Worm (Caenorhabditis elegans) whole organism, L1 larva: ENCODE measurements around the gene C47A10.12.
A peak's percentile ranks its signal among the peaks of the same experiment; 100 is the strongest.

Source experiments
- C16A3.4 ChIP-seq: fragments of 150-350 bp; optimal IDR thresholded peaks from 2 replicates; lab custom pipeline; 2014; ENCODE audit warnings: missing biosample characterization, missing genetic modification characterization
- F16B12.6 ChIP-seq: fragments of 150-350 bp; optimal IDR thresholded peaks from 2 replicates; lab custom pipeline; 2014; ENCODE audit warnings: missing biosample characterization, missing genetic modification characterization
- Y116A8C.19 ChIP-seq: sonication (generic microtip); optimal IDR thresholded peaks from 2 replicates; lab custom pipeline; 2016; ENCODE audit warnings: missing compliant biosample characterization, missing genetic modification characterization, borderline replicate concordance
- aha-1 ChIP-seq: fragments of 150-350 bp; optimal IDR thresholded peaks from 2 replicates; lab custom pipeline; 2014; ENCODE audit warnings: missing biosample characterization, missing genetic modification characterization
- alr-1 ChIP-seq: fragments of 200-800 bp; sonication (Bioruptor generic); optimal IDR thresholded peaks from 2 replicates; lab custom pipeline; 2018; ENCODE audit warnings: borderline replicate concordance, mild to moderate bottlenecking, missing genetic modification characterization, missing compliant biosample characterization
- aly-2 ChIP-seq: fragments of 150-350 bp; optimal IDR thresholded peaks from 2 replicates; lab custom pipeline; 2014; ENCODE audit warnings: missing biosample characterization, missing genetic modification characterization
- ceh-82 ChIP-seq, 3 experiments: fragments of 150-350 bp in 1 of 3; sonication (generic microtip) in 2 of 3; optimal IDR thresholded peaks; 2 replicates each; lab custom pipeline; 2014 to 2017; ENCODE audit warnings: missing biosample characterization in 3 of 3, missing genetic modification characterization in 3 of 3
- ceh-90 ChIP-seq: sonication (generic microtip); optimal IDR thresholded peaks from 2 replicates; lab custom pipeline; 2016; ENCODE audit warnings: missing genetic modification characterization, missing compliant biosample characterization
- ces-1 ChIP-seq: fragments of 150-350 bp; optimal IDR thresholded peaks from 2 replicates; lab custom pipeline; 2014; ENCODE audit warnings: missing biosample characterization, missing genetic modification reagents, missing genetic modification characterization
- dsc-1 ChIP-seq: sonication (generic microtip); optimal IDR thresholded peaks from 2 replicates; lab custom pipeline; 2016; ENCODE audit warnings: mild to moderate bottlenecking, missing genetic modification characterization, missing compliant biosample characterization
- efl-3 ChIP-seq: fragments of 200-800 bp; sonication (Bioruptor generic); optimal IDR thresholded peaks from 2 replicates; lab custom pipeline; 2018; ENCODE audit warnings: mild to moderate bottlenecking, missing genetic modification characterization, missing compliant biosample characterization
- elt-2 ChIP-seq: sonication (generic microtip); optimal IDR thresholded peaks from 2 replicates; lab custom pipeline; 2016; ENCODE audit warnings: missing genetic modification characterization, mild to moderate bottlenecking, inconsistent platforms, missing compliant biosample characterization, missing genetic modification reagents
- elt-3 ChIP-seq, 6 experiments: fragments of 150-350 bp in 1 of 6; sonication (generic microtip); optimal IDR thresholded peaks; 2 replicates each; lab custom pipeline; 2017 to 2018; ENCODE audit warnings: missing biosample characterization in 6 of 6, missing genetic modification characterization in 6 of 6, inconsistent platforms in 1 of 6
- ets-5 ChIP-seq: fragments of 200-800 bp; sonication (Bioruptor generic); IDR thresholded peaks from 2 replicates; pipeline ENCODE4 v1.3.6; 2022; ENCODE audit warnings: missing genetic modification characterization, missing compliant biosample characterization
- fkh-10 ChIP-seq: sonication (generic microtip); optimal IDR thresholded peaks from 2 replicates; lab custom pipeline; 2017; ENCODE audit warnings: missing biosample characterization, missing genetic modification reagents, missing genetic modification characterization
- fkh-8 ChIP-seq: sonication (generic microtip); optimal IDR thresholded peaks from 2 replicates; lab custom pipeline; 2016; ENCODE audit warnings: mild to moderate bottlenecking, missing genetic modification characterization, missing compliant biosample characterization
- fos-1 ChIP-seq: fragments of 150-350 bp; optimal IDR thresholded peaks from 2 replicates; lab custom pipeline; 2014; ENCODE audit warnings: missing biosample characterization, missing genetic modification characterization
- hpl-2 ChIP-seq: fragments of 150-350 bp; optimal IDR thresholded peaks from 2 replicates; lab custom pipeline; 2014; ENCODE audit warnings: missing biosample characterization, missing genetic modification reagents, missing genetic modification characterization
- irx-1 ChIP-seq: sonication (generic microtip); optimal IDR thresholded peaks from 2 replicates; lab custom pipeline; 2016; ENCODE audit warnings: missing genetic modification characterization, missing compliant biosample characterization
- isw-1 ChIP-seq: fragments of 200-800 bp; sonication (Bioruptor generic); IDR thresholded peaks from 2 replicates; pipeline ENCODE4 v1.3.6; 2022; ENCODE audit warnings: missing genetic modification characterization, missing compliant biosample characterization
- jun-1 ChIP-seq: fragments of 150-350 bp; optimal IDR thresholded peaks from 2 replicates; lab custom pipeline; 2014; ENCODE audit warnings: missing biosample characterization, missing genetic modification reagents, missing genetic modification characterization
- lin-14 ChIP-seq: fragments of 200-800 bp; sonication (Bioruptor generic); optimal IDR thresholded peaks from 2 replicates; lab custom pipeline; 2018; ENCODE audit warnings: mild to moderate bottlenecking, missing genetic modification characterization, moderate library complexity, missing compliant biosample characterization
- lir-3 ChIP-seq: sonication (generic microtip); optimal IDR thresholded peaks from 2 replicates; lab custom pipeline; 2016; ENCODE audit warnings: mild to moderate bottlenecking, missing genetic modification characterization, moderate library complexity, missing compliant biosample characterization; ENCODE audit not compliant: poor library complexity
- lsy-2 ChIP-seq, 2 experiments: fragments of 150-350 bp; optimal IDR thresholded peaks; 2 replicates each; lab custom pipeline; 2014; ENCODE audit warnings: missing biosample characterization in 2 of 2, missing genetic modification characterization in 2 of 2
- mab-9 ChIP-seq: fragments of 200-800 bp; sonication (Bioruptor generic); IDR thresholded peaks from 2 replicates; pipeline ENCODE4 v1.3.6; 2022; ENCODE audit warnings: missing genetic modification reagents, missing genetic modification characterization, missing compliant biosample characterization
- mef-2 ChIP-seq: fragments of 150-350 bp; optimal IDR thresholded peaks from 2 replicates; lab custom pipeline; 2014; ENCODE audit warnings: missing biosample characterization, missing genetic modification characterization
- mep-1 ChIP-seq: fragments of 150-350 bp; optimal IDR thresholded peaks from 2 replicates; lab custom pipeline; 2014; ENCODE audit warnings: missing biosample characterization, missing genetic modification characterization
- nhr-12 ChIP-seq: sonication (generic microtip); optimal IDR thresholded peaks from 2 replicates; lab custom pipeline; 2017; ENCODE audit warnings: missing biosample characterization, missing genetic modification characterization
- nhr-19 ChIP-seq: fragments of 200-800 bp; sonication (Bioruptor generic); conservative IDR thresholded peaks from 2 replicates; pipeline ENCODE4 v1.3.6; 2022; ENCODE audit warnings: missing genetic modification characterization, missing compliant biosample characterization
- nhr-237 ChIP-seq: fragments of 150-350 bp; optimal IDR thresholded peaks from 2 replicates; lab custom pipeline; 2014; ENCODE audit warnings: missing biosample characterization, missing genetic modification characterization
- nhr-47 ChIP-seq: sonication (generic microtip); optimal IDR thresholded peaks from 2 replicates; lab custom pipeline; 2016; ENCODE audit warnings: mild to moderate bottlenecking, missing genetic modification characterization, moderate library complexity, missing compliant biosample characterization
- nhr-76 ChIP-seq: sonication (generic microtip); optimal IDR thresholded peaks from 2 replicates; lab custom pipeline; 2017; ENCODE audit warnings: missing biosample characterization, missing genetic modification characterization
- nhr-77 ChIP-seq: fragments of 150-350 bp; optimal IDR thresholded peaks from 2 replicates; lab custom pipeline; 2014; ENCODE audit warnings: missing biosample characterization, missing genetic modification characterization
- nhr-84 ChIP-seq: sonication (generic microtip); optimal IDR thresholded peaks from 2 replicates; lab custom pipeline; 2017; ENCODE audit warnings: missing biosample characterization, missing genetic modification characterization
- nhr-85 ChIP-seq: sonication (generic microtip); peaks from one replicate; lab custom pipeline; 2016; ENCODE audit warnings: missing genetic modification characterization, inconsistent platforms, missing compliant biosample characterization
- nhr-90 ChIP-seq: sonication (generic microtip); optimal IDR thresholded peaks from 2 replicates; lab custom pipeline; 2016; ENCODE audit warnings: mild to moderate bottlenecking, missing genetic modification characterization, missing compliant biosample characterization; ENCODE audit not compliant: poor library complexity
- pax-3 ChIP-seq: fragments of 200-800 bp; sonication (Bioruptor generic); optimal IDR thresholded peaks from 2 replicates; lab custom pipeline; 2018; ENCODE audit warnings: mild to moderate bottlenecking, missing genetic modification characterization, moderate library complexity, missing compliant biosample characterization
- rnt-1 ChIP-seq: sonication (generic microtip); optimal IDR thresholded peaks from 2 replicates; lab custom pipeline; 2016; ENCODE audit warnings: mild to moderate bottlenecking, missing genetic modification characterization, moderate library complexity, missing compliant biosample characterization
- skn-1 ChIP-seq: fragments of 150-350 bp; optimal IDR thresholded peaks from 2 replicates; lab custom pipeline; 2014; ENCODE audit warnings: missing biosample characterization, missing genetic modification characterization
- snpc-4 ChIP-seq: fragments of 150-350 bp; optimal IDR thresholded peaks from 2 replicates; lab custom pipeline; 2014; ENCODE audit warnings: missing biosample characterization, missing genetic modification characterization
- sptf-1 ChIP-seq: fragments of 150-350 bp; optimal IDR thresholded peaks from 2 replicates; lab custom pipeline; 2014; ENCODE audit warnings: missing biosample characterization, missing genetic modification characterization
- sup-37 ChIP-seq: fragments of 200-800 bp; sonication (Bioruptor generic); optimal IDR thresholded peaks from 2 replicates; lab custom pipeline; 2018; ENCODE audit warnings: mild to moderate bottlenecking, missing genetic modification characterization, missing compliant biosample characterization
- tlp-1 ChIP-seq: fragments of 150-350 bp; optimal IDR thresholded peaks from 2 replicates; lab custom pipeline; 2014; ENCODE audit warnings: missing biosample characterization, missing genetic modification characterization
- unc-130 ChIP-seq: fragments of 150-350 bp; optimal IDR thresholded peaks from 2 replicates; lab custom pipeline; 2017; ENCODE audit warnings: missing biosample characterization, missing genetic modification characterization, inconsistent platforms
- unc-30 ChIP-seq: sonication (generic microtip); optimal IDR thresholded peaks from 2 replicates; lab custom pipeline; 2017; ENCODE audit warnings: missing biosample characterization, missing genetic modification characterization
- vab-15 ChIP-seq: sonication (generic microtip); optimal IDR thresholded peaks from 2 replicates; lab custom pipeline; 2017; ENCODE audit warnings: missing genotype, mild to moderate bottlenecking, missing genetic modification characterization, missing compliant biosample characterization
- zag-1 ChIP-seq: fragments of 150-350 bp; optimal IDR thresholded peaks from 2 replicates; lab custom pipeline; 2014; ENCODE audit warnings: missing biosample characterization, missing genetic modification characterization
- zip-4 ChIP-seq: fragments of 200-800 bp; sonication (Bioruptor generic); optimal IDR thresholded peaks from 2 replicates; lab custom pipeline; 2018; ENCODE audit warnings: mild to moderate bottlenecking, missing genetic modification characterization, moderate library complexity, missing compliant biosample characterization
- ztf-4 ChIP-seq: fragments of 150-350 bp; optimal IDR thresholded peaks from 2 replicates; lab custom pipeline; 2014; ENCODE audit warnings: missing biosample characterization, missing genetic modification characterization

Gene C47A10.12

DNA sequence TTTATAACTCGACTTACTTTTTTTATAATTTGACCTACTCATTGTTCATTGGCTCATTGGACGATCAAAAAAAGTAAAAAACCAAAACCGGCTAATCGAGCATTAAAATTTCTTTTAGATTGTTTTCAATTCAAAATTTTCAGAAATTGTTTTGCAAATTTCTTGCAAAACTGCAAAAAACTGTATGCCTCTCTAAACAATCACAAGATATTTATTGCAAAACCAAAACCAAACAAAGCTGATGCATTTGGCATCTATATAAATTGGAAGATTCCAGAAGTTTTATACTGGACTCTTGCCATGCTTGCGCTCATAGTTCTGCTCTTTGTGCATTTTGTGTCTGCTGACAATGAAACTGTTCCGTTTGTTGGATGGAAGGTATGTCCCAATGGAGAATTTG lies at the start of gene C47A10.12:
Gene C47A10.12, plus strand, starts transcription at position 301 of the 400 bp plus-strand sequence.
- TF ChIP-seq rnt-1 (tag; lab: Kevin White, UChicago) = no peak
- TF ChIP-seq tlp-1 (tag; lab: Kevin White, UChicago) = no peak
- TF ChIP-seq sup-37 (GFP tag; lab: Kevin White, UChicago) = no peak
- TF ChIP-seq alr-1 (tag; lab: Kevin White, UChicago) = no peak
- TF ChIP-seq skn-1 (tag; lab: Kevin White, UChicago) = no peak
- no peak for TF ChIP-seq fos-1 (tag; lab: Kevin White, UChicago)
- TF ChIP-seq irx-1 (tag; lab: Kevin White, UChicago) = no peak
- TF ChIP-seq efl-3 (GFP tag; lab: Kevin White, UChicago) = no peak

DNA sequence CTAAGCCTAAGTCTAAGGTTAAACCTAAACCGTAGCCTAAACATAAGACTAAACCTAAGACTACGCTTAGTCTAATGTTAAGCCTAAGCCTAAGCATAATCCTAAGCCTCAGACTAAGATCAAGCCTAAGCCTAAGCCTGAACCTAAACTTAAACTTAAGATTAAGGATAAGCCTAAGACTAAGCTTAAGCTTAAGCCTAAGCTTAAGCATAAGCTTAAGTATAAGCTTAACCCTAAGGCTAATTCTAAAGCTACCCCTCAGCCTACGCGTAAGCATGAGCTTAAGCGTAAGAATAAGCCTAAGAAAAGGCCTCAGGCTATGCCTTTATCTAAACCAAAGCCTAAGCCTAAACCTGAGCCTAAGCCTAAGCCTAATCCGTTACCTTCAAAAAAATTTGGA lies 49.4 kb upstream of the C47A10.12 start:
- no peak for TF ChIP-seq aly-2
- TF ChIP-seq unc-130 (tag; lab: Kevin White, UChicago) = no peak
- TF ChIP-seq fos-1 (tag; lab: Kevin White, UChicago) = no peak
- no peak for TF ChIP-seq lin-14 (GFP tag; lab: Kevin White, UChicago)
- no peak for TF ChIP-seq sup-37 (GFP tag; lab: Kevin White, UChicago)
- no peak for TF ChIP-seq nhr-84 (tag; lab: Kevin White, UChicago)
- no peak for TF ChIP-seq isw-1 (GFP tag; lab: Robert Waterston, UW)
- TF ChIP-seq vab-15 (tag; lab: Kevin White, UChicago) = no peak
- TF ChIP-seq mep-1 = no peak
- no peak for TF ChIP-seq pax-3 (tag; lab: Kevin White, UChicago)
- TF ChIP-seq elt-2 = no peak
- TF ChIP-seq alr-1 (tag; lab: Kevin White, UChicago) = no peak
- no peak for TF ChIP-seq nhr-47 (tag; lab: Kevin White, UChicago)
- no peak for TF ChIP-seq C16A3.4 (tag; lab: Kevin White, UChicago)

DNA sequence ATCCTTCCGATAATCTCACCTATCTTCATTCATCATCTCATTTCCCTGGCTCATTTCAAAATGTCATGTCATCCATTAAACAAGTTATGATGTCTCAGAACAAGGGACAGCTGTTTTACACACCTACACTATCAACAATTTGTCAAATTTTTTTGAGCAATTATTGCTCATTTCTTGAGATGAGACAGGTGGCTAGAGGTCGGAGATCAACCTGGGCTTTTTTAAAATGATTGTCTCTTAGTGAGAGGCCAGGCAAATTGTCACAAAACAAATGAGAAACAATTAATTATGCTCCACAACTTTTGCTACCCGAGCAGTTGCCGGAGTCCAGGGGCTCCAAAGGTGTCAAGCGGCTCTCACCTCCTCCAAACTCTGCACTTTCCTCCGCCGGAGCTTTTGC lies 49.0 kb upstream of the C47A10.12 start:
- TF ChIP-seq mef-2 (tag; lab: Kevin White, UChicago) (no peak), aly-2 (no peak), sptf-1 (tag; lab: Kevin White, UChicago) (no peak), ceh-90 (tag; lab: Kevin White, UChicago) (no peak), nhr-76 (no peak), unc-130 (tag; lab: Kevin White, UChicago) (no peak), nhr-90 (tag; lab: Kevin White, UChicago) (no peak), ets-5 (GFP tag; lab: Robert Waterston, UW) (no peak), hpl-2 (no peak), nhr-84 (tag; lab: Kevin White, UChicago) (no peak), nhr-77 (tag; lab: Kevin White, UChicago) (no peak), pax-3 (tag; lab: Kevin White, UChicago) (no peak), F16B12.6 (no peak), mep-1 (no peak), ztf-4 (tag; lab: Kevin White, UChicago) (no peak), nhr-12 (tag; lab: Kevin White, UChicago) (no peak), zip-4 (GFP tag; lab: Kevin White, UChicago) (no peak), elt-3 (tag; optimal IDR thresholded peaks at IDR 0.05; lab: Kevin White, UChicago) (no peak), aha-1 (no peak), ceh-82 (tag; optimal IDR thresholded peaks at IDR 0.05; lab: Kevin White, UChicago) (no peak), nhr-85 (no peak), nhr-19 (GFP tag; lab: Robert Waterston, UW) (peak; percentile 47), snpc-4 (no peak), Y116A8C.19 (tag; lab: Kevin White, UChicago) (no peak), lir-3 (tag; lab: Kevin White, UChicago) (no peak), vab-15 (tag; lab: Kevin White, UChicago) (peak; percentile 69), zag-1 (no peak), nhr-237 (tag; lab: Kevin White, UChicago) (no peak), ces-1 (GFP tag; lab: Kevin White, UChicago) (no peak), mab-9 (GFP tag; lab: Robert Waterston, UW) (no peak), lsy-2 (tag; optimal IDR thresholded peaks at IDR 0.05; lab: Kevin White, UChicago) (peak in 1 of 2 experiments; percentile 32), fkh-10 (GFP tag; lab: Kevin White, UChicago) (no peak), jun-1 (tag; lab: Kevin White, UChicago) (no peak), unc-30 (tag; lab: Kevin White, UChicago) (no peak), fkh-8 (tag; lab: Kevin White, UChicago) (no peak), dsc-1 (tag; lab: Kevin White, UChicago) (no peak)
